Worm (Caenorhabditis elegans) whole organism, L2 larva: ENCODE measurements around the gene nas-37.

Experiments
- F13H6.1 ChIP-seq: sonication (generic microtip); optimal IDR thresholded peaks from 2 replicates; lab custom pipeline; 2016; ENCODE audit warnings: missing genetic modification characterization, missing compliant biosample characterization
- alr-1 ChIP-seq: fragments of 150-350 bp; optimal IDR thresholded peaks from 2 replicates; lab custom pipeline; 2014; ENCODE audit warnings: missing biosample characterization, missing genetic modification characterization
- aly-2 ChIP-seq: fragments of 150-350 bp; optimal IDR thresholded peaks from 2 replicates; lab custom pipeline; 2014; ENCODE audit warnings: missing biosample characterization, missing genetic modification characterization
- ama-1 ChIP-seq: fragments of 150-350 bp; optimal IDR thresholded peaks from 2 replicates; lab custom pipeline; 2018; ENCODE audit warnings: inconsistent platforms
- elt-3 ChIP-seq: sonication (generic microtip); optimal IDR thresholded peaks from 2 replicates; lab custom pipeline; 2017; ENCODE audit warnings: missing biosample characterization, missing genetic modification characterization
- fos-1 ChIP-seq: fragments of 150-350 bp; optimal IDR thresholded peaks from 2 replicates; lab custom pipeline; 2014; ENCODE audit warnings: missing biosample characterization, missing genetic modification characterization
- lin-39 ChIP-seq: fragments of 150-350 bp; optimal IDR thresholded peaks from 2 replicates; lab custom pipeline; 2014; ENCODE audit warnings: missing biosample characterization, missing genetic modification reagents, missing genetic modification characterization
- mdl-1 ChIP-seq, 2 experiments: fragments of 150-350 bp in 1 of 2; sonication (generic microtip) in 1 of 2; optimal IDR thresholded peaks; 2 replicates each; lab custom pipeline; 2017; ENCODE audit warnings: missing biosample characterization in 2 of 2, missing genetic modification characterization in 2 of 2
- nhr-12 ChIP-seq: fragments of 150-350 bp; optimal IDR thresholded peaks from 2 replicates; lab custom pipeline; 2014; ENCODE audit warnings: missing biosample characterization, missing genetic modification characterization
- nhr-237 ChIP-seq: fragments of 150-350 bp; optimal IDR thresholded peaks from 2 replicates; lab custom pipeline; 2014; ENCODE audit warnings: missing biosample characterization, missing genetic modification characterization
- nhr-25 ChIP-seq: fragments of 150-350 bp; sonication (generic microtip); optimal IDR thresholded peaks from 3 replicates; lab custom pipeline; 2014; ENCODE audit warnings: missing biosample characterization, missing genetic modification characterization
- nhr-77 ChIP-seq: fragments of 150-350 bp; optimal IDR thresholded peaks from 2 replicates; lab custom pipeline; 2014; ENCODE audit warnings: missing biosample characterization, missing genetic modification characterization
- skn-1 ChIP-seq: sonication (generic microtip); optimal IDR thresholded peaks from 2 replicates; lab custom pipeline; 2017; ENCODE audit warnings: missing biosample characterization, missing genetic modification characterization
- unc-39 ChIP-seq: fragments of 150-350 bp; optimal IDR thresholded peaks from 2 replicates; lab custom pipeline; 2014; ENCODE audit warnings: missing biosample characterization, missing genetic modification characterization

DNA sequence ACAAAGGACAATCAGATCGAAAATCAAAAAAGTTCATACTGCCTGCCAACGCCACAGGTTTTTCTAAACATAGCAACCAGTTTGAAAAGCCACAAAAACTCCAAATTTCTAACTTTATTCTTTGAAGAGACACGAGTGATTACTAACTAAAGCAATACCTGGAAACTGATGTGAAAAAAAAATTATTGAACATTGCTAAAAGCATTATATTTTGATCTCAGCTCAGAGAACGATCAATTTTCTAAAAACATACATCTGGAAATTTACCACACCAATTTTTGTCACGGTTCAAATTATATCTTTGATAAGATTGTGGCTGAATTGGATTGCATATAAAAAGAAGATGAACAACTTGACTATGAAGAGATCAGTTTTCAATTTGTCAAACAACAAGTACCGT lies 8.6 kb upstream of the nas-37 start:
- TF ChIP-seq skn-1 (tag; lab: Kevin White, UChicago) (no peak), nhr-25 (no peak), lin-39 (tag; lab: Kevin White, UChicago) (no peak), nhr-77 (tag; lab: Kevin White, UChicago) (no peak), fos-1 (tag; lab: Kevin White, UChicago) (no peak), unc-39 (tag; lab: Kevin White, UChicago) (no peak), aly-2 (tag; lab: Kevin White, UChicago) (no peak), F13H6.1 (tag; lab: Kevin White, UChicago) (no peak), nhr-237 (no peak), nhr-12 (tag; lab: Kevin White, UChicago) (no peak), ama-1 (no peak), mdl-1 (tag; optimal IDR thresholded peaks at IDR 0.05; lab: Kevin White, UChicago) (no peak), elt-3 (tag; lab: Kevin White, UChicago) (no peak), alr-1 (tag; lab: Kevin White, UChicago) (no peak)
